Worm (Caenorhabditis elegans): ENCODE data around the gene clec-224.
"Not testable (repeated sequence)": the region's sequence is repeated elsewhere in the genome, so short reads cannot be mapped to it uniquely, and the experiment has no call there.

Gene clec-224

ce11 chrV:12130688-12131087 is 48.5 kb downstream of the clec-224 start, which contains the start of gene C27A7.6:
Gene C27A7.6, minus strand, starts transcription at chrV:12130788.
- TF ChIP-seq attf-6 (GFP tag; IDR thresholded peaks at IDR 0.05); F37B4.10 (GFP tag; IDR thresholded peaks at IDR 0.05); chd-7 (tag; optimal IDR thresholded peaks at IDR 0.05): not testable (repeated sequence)
